Worm (Caenorhabditis elegans): ENCODE measurements around the gene fbxb-90.

DNA sequence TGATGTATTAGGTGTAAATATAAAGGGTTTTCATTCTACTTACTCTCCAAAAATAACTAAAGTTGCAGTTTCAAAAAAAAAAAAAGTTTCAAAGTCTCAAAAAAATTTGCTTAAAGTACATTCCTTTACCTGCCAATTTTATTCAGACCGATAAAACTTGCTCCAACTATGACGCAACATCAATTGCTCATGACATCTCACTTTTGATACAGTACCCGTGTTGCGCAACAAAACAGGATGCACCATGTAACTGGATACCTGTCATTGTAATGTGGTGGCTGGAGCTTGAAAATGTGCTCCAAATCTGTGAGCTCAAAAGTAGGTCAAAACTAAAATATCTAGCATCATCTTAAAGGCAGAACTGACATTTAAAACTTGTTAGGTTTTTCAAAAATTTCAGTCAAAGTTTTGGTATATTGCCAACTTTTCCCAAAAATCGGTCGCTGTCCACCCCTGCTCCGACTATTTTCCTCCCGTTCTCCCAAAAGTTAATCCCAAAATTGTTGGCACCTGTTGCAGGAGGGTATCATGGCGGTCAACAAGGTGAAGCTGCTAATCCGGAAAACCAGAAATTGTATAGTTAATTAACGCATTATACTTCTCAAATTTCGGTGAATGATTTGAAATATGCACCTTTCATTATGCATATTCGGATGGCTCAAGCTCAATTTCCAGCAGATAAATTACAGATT, 33.8 kb upstream of the fbxb-90 start, which contains the start of gene T24E12.2:
- TF ChIP-seq pha-4 (tag; optimal IDR thresholded peaks at IDR 0.05): no peak
- TF ChIP-seq ceh-9 (tag; optimal IDR thresholded peaks at IDR 0.05): no peak
- no peak for TF ChIP-seq fkh-10 (GFP tag; optimal IDR thresholded peaks at IDR 0.05)
- TF ChIP-seq unc-42 (tag; optimal IDR thresholded peaks at IDR 0.05): no peak
- no peak for TF ChIP-seq pqm-1 (tag; optimal IDR thresholded peaks at IDR 0.05)
- TF ChIP-seq pros-1 (tag; optimal IDR thresholded peaks at IDR 0.05): no peak
- TF ChIP-seq elt-2 (tag; optimal IDR thresholded peaks at IDR 0.05): no peak
- TF ChIP-seq odd-2 (tag; optimal IDR thresholded peaks at IDR 0.05): no peak
- TF ChIP-seq ama-1 (optimal IDR thresholded peaks at IDR 0.05): no peak
- no peak for TF ChIP-seq rnt-1 (tag; optimal IDR thresholded peaks at IDR 0.05)
- no peak for TF ChIP-seq dve-1 (tag; optimal IDR thresholded peaks at IDR 0.05)
- no peak for TF ChIP-seq lim-6 (tag; optimal IDR thresholded peaks at IDR 0.05)
- no peak for TF ChIP-seq unc-86 (tag; optimal IDR thresholded peaks at IDR 0.05)

All from whole organism, late embryonic.